Worm (Caenorhabditis elegans): ENCODE data around the gene hlh-29.

hlh-29 gene

DNA sequence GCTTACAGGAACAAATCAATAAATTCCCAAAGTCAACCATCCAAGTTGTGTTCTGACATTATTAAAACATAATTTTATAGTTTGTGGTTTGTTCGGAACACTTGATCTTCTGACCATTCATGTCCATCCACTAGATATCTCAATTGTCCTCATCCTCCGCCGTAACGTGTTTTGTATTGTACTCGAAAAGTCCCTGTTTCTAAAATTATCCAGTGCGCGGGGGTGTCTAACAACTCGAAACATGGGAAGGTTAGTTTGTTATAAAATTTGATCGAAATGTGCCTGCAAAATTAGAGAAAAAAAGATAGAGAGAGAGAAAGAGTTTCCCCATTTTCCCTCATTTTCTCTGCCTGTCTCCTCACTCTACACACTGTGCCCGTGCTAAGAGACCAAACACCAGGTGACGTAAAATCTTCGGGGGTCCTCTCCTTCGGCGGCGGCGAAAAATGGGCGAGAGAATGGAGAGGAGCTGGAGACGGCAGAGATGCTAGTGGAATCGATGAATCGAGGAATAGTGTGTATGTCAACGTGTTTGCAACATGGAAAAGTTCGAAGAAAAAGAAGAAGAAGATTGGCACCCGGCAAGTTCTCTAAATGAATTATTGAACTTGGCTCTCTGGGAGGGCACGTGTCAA, 42.8 kb downstream of the hlh-29 start (continued):
- TF ChIP-seq K09A11.1 (tag; optimal IDR thresholded peaks at IDR 0.05; ENCODE audit: insufficient read depth) (peak; percentile 16), ceh-19 (GFP tag; optimal IDR thresholded peaks at IDR 0.05) (peak; percentile 14), nfya-1 (tag; optimal IDR thresholded peaks at IDR 0.05) (peak; percentile 79), pha-2 (tag; optimal IDR thresholded peaks at IDR 0.05) (peak; percentile 20), pros-1 (tag; optimal IDR thresholded peaks at IDR 0.05) (peak; percentile 27), ahr-1 (tag; optimal IDR thresholded peaks at IDR 0.05) (no peak), K02D7.2 (tag; optimal IDR thresholded peaks at IDR 0.05) (no peak), unc-42 (tag; optimal IDR thresholded peaks at IDR 0.05) (peak; percentile 86), ceh-48 (tag; optimal IDR thresholded peaks at IDR 0.05) (peak; percentile 33), C38D4.7 (GFP tag; optimal IDR thresholded peaks at IDR 0.05) (no peak), rnt-1 (tag; optimal IDR thresholded peaks at IDR 0.05) (peak; percentile 88), syd-9 (tag; optimal IDR thresholded peaks at IDR 0.05) (no peak), ref-2 (tag; optimal IDR thresholded peaks at IDR 0.05) (peak; percentile 62), nhr-11 (tag; optimal IDR thresholded peaks at IDR 0.05) (no peak), ceh-14 (tag; optimal IDR thresholded peaks at IDR 0.05) (peak; percentile 56), ceh-34 (tag; optimal IDR thresholded peaks at IDR 0.05) (peak; percentile 57), dmd-4 (tag; optimal IDR thresholded peaks at IDR 0.05; ENCODE audit: borderline replicate concordance) (no peak), mec-3 (tag; optimal IDR thresholded peaks at IDR 0.05; ENCODE audit: borderline replicate concordance) (no peak), hlh-8 (tag; optimal IDR thresholded peaks at IDR 0.05) (peak; percentile 75), npax-4 (tag; optimal IDR thresholded peaks at IDR 0.05) (no peak), hlh-30 (tag; optimal IDR thresholded peaks at IDR 0.05; ENCODE audit: insufficient read depth) (peak; percentile 53), ama-1 (optimal IDR thresholded peaks at IDR 0.05) (no peak), ets-4 (tag; optimal IDR thresholded peaks at IDR 0.05) (peak; percentile 41), ceh-6 (GFP tag; optimal IDR thresholded peaks at IDR 0.05) (no peak), lim-6 (tag; optimal IDR thresholded peaks at IDR 0.05) (no peak), eyg-1 (tag; optimal IDR thresholded peaks at IDR 0.05) (no peak), sdc-2 (tag; optimal IDR thresholded peaks at IDR 0.05) (peak; percentile 66), elt-2 (tag; optimal IDR thresholded peaks at IDR 0.05) (peak; percentile 6), fkh-10 (GFP tag; optimal IDR thresholded peaks at IDR 0.05) (no peak), fkh-6 (tag; optimal IDR thresholded peaks at IDR 0.05) (no peak), sox-2 (GFP tag; IDR thresholded peaks at IDR 0.05) (no peak), pax-1 (tag; optimal IDR thresholded peaks at IDR 0.05) (no peak), dve-1 (tag; optimal IDR thresholded peaks at IDR 0.05) (peak; percentile 36), tbx-7 (tag; optimal IDR thresholded peaks at IDR 0.05) (no peak), ceh-18 (tag; optimal IDR thresholded peaks at IDR 0.05) (peak; percentile 98), gmeb-2 (tag; optimal IDR thresholded peaks at IDR 0.05) (no peak)

DNA sequence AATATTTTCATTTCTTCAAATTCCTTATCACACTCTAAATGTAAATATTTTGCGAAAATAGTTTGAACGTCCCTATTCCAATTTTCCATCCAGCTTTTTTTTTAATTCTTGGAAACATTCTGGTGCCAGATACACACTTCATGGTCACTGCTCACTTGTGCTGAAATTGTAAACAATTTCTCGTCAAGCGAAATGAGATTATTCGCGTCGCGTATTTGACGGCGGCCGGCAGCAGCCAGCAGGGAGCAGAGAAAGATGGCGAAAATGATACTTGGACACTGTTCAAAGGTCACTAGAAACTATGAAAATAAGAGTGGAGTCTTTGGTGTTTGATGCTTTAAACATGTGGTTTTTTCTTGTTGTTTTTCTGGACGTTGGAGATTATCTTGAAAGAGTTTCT, 44.0 kb downstream of the hlh-29 start:
- TF ChIP-seq fkh-6 (tag; optimal IDR thresholded peaks at IDR 0.05) (no peak), unc-42 (tag; optimal IDR thresholded peaks at IDR 0.05) (peak; percentile 34)

DNA sequence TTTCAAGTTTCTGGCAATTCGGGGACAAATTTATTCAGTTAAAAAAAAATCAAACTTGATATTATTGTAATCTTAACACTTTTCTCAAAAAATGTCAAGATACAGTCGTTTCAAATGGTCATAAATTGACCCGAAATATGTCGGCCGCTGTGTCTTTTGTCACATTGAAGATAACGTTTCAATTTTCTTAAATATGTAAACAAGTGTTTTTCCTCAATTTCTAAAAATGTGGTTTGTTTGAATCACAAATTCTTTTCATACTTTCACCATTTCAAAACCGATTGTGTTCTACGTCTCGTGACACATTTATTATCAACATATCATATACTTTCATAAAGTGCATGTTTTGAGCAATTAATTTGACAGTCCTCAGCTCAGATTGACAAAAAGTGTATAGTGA, 46.2 kb downstream of the hlh-29 start:
- TF ChIP-seq rnt-1 (tag; optimal IDR thresholded peaks at IDR 0.05) (no peak), mec-3 (tag; optimal IDR thresholded peaks at IDR 0.05; ENCODE audit: borderline replicate concordance) (no peak), pros-1 (tag; optimal IDR thresholded peaks at IDR 0.05) (no peak), hlh-8 (tag; optimal IDR thresholded peaks at IDR 0.05) (no peak), unc-3 (GFP tag; conservative IDR thresholded peaks at IDR 0.05) (no peak), unc-3 (tag; optimal IDR thresholded peaks at IDR 0.05) (no peak), pha-4 (tag; optimal IDR thresholded peaks at IDR 0.05) (no peak), pha-2 (tag; optimal IDR thresholded peaks at IDR 0.05) (no peak), ceh-48 (tag; optimal IDR thresholded peaks at IDR 0.05) (no peak), fkh-6 (tag; optimal IDR thresholded peaks at IDR 0.05) (no peak), Y22D7AL.16 (tag; optimal IDR thresholded peaks at IDR 0.05) (no peak), pat-9 (tag; optimal IDR thresholded peaks at IDR 0.05) (no peak), npax-4 (tag; optimal IDR thresholded peaks at IDR 0.05) (no peak), ztf-16 (tag; optimal IDR thresholded peaks at IDR 0.05) (no peak), hlh-30 (tag; optimal IDR thresholded peaks at IDR 0.05; ENCODE audit: insufficient read depth) (no peak), syd-9 (tag; optimal IDR thresholded peaks at IDR 0.05) (no peak), eyg-1 (tag; optimal IDR thresholded peaks at IDR 0.05) (no peak), sdc-2 (tag; optimal IDR thresholded peaks at IDR 0.05) (no peak)

Measured in whole organism, late embryonic.